Worm (Caenorhabditis elegans) whole organism, dauer: Measurements from ENCODE around the gene dpy-9.

Experiments used
- unc-62 ChIP-seq: sonication (generic microtip); optimal IDR thresholded peaks from 2 replicates; lab custom pipeline; 2017; ENCODE audit warnings: missing biosample characterization, missing genetic modification reagents, missing genetic modification characterization

dpy-9 gene

ce11 chrIV:259142-259541 is at the start of gene dpy-9:
Gene dpy-9, minus strand, starts transcription at chrIV:259204.
- no peak for TF ChIP-seq unc-62 (GFP tag; lab: Kevin White, UChicago)

ce11 chrIV:307205-307604 is 48.2 kb upstream of the dpy-9 start, which contains the start of gene swt-1:
Gene swt-1, plus strand, starts transcription at chrIV:307505.
- no peak for TF ChIP-seq unc-62 (GFP tag; lab: Kevin White, UChicago)

- TF ChIP-seq unc-62 (GFP tag; lab: Kevin White, UChicago) = no peak
These were observed 47.6 kb upstream of the dpy-9 start for ce11 chrIV:306572-306971.

ce11 chrIV:305101-305500 is 46.1 kb upstream of the dpy-9 start:
- no peak for TF ChIP-seq unc-62 (GFP tag; lab: Kevin White, UChicago)

ce11 chrIV:303264-303663 is 44.3 kb upstream of the dpy-9 start:
- TF ChIP-seq unc-62 (GFP tag; lab: Kevin White, UChicago) = no peak

ce11 chrIV:302743-303142 is 43.7 kb upstream of the dpy-9 start:
- TF ChIP-seq unc-62 (GFP tag; lab: Kevin White, UChicago) = no peak

ce11 chrIV:300307-300706 is 41.3 kb upstream of the dpy-9 start:
- TF ChIP-seq unc-62 (GFP tag; lab: Kevin White, UChicago) = no peak

- TF ChIP-seq unc-62 (GFP tag; lab: Kevin White, UChicago) = no peak
These were observed 40.2 kb upstream of the dpy-9 start for ce11 chrIV:299190-299589.

- TF ChIP-seq unc-62 (GFP tag; lab: Kevin White, UChicago) = no peak
These were observed 39.2 kb upstream of the dpy-9 start, which contains the start of gene pnp-1 for ce11 chrIV:298204-298603. Gene pnp-1, minus strand, starts transcription at chrIV:298304.

ce11 chrIV:296849-297248 is 37.8 kb upstream of the dpy-9 start:
- TF ChIP-seq unc-62 (GFP tag; lab: Kevin White, UChicago) = no peak

ce11 chrIV:295734-296201 is 36.8 kb upstream of the dpy-9 start:
- no peak for TF ChIP-seq unc-62 (GFP tag; lab: Kevin White, UChicago)

- TF ChIP-seq unc-62 (GFP tag; lab: Kevin White, UChicago) = no peak
These were observed 35.7 kb upstream of the dpy-9 start for ce11 chrIV:294737-295136.

ce11 chrIV:293995-294700 is 35.1 kb upstream of the dpy-9 start:
- no peak for TF ChIP-seq unc-62 (GFP tag; lab: Kevin White, UChicago)

ce11 chrIV:293163-293755 is 34.3 kb upstream of the dpy-9 start:
- TF ChIP-seq unc-62 (GFP tag; lab: Kevin White, UChicago) = no peak

- TF ChIP-seq unc-62 (GFP tag; lab: Kevin White, UChicago) = no peak
These were observed 32.9 kb upstream of the dpy-9 start for ce11 chrIV:291851-292367.

- no peak for TF ChIP-seq unc-62 (GFP tag; lab: Kevin White, UChicago)
These were observed 32.4 kb upstream of the dpy-9 start, which contains the start of gene T21D12.7 for ce11 chrIV:291356-291755. Gene T21D12.7, minus strand, starts transcription at chrIV:291456.

- TF ChIP-seq unc-62 (GFP tag; lab: Kevin White, UChicago) = no peak
These were observed 31.4 kb upstream of the dpy-9 start for ce11 chrIV:290387-290786.
